Worm (Caenorhabditis elegans): Measurements from ENCODE around the gene D2063.1.
"Not testable (repeated sequence)": the region's sequence is repeated elsewhere in the genome, so short reads cannot be mapped to it uniquely, and the experiment has no call there.

Gene D2063.1

ce11 chrV:4325415-4325814 is 1.5 kb upstream of the D2063.1 start, which contains the start of gene nhr-125:
Gene nhr-125, minus strand, starts transcription at chrV:4325515.
- TF ChIP-seq php-3 (GFP tag; IDR thresholded peaks at IDR 0.05) (no peak), aha-1 (tag) (peak; percentile 62), lin-39 (tag; optimal IDR thresholded peaks at IDR 0.05) (no peak), spr-3 (GFP tag; optimal IDR thresholded peaks at IDR 0.05) (no peak), lin-13 (GFP tag; optimal IDR thresholded peaks at IDR 0.05) (no peak)

ce11 chrV:4330820-4331219 is 3.9 kb downstream of the D2063.1 start:
- TF ChIP-seq tra-1 (GFP tag; IDR thresholded peaks at IDR 0.05): no peak
- no peak for TF ChIP-seq zag-1 (tag; optimal IDR thresholded peaks at IDR 0.05)
- no peak for TF ChIP-seq nhr-48 (tag; optimal IDR thresholded peaks at IDR 0.05)
- TF ChIP-seq Y48G9A.11 (GFP tag; IDR thresholded peaks at IDR 0.05): no peak
- no peak for TF ChIP-seq hlh-11 (tag; optimal IDR thresholded peaks at IDR 0.05)
- TF ChIP-seq vab-7 (GFP tag; IDR thresholded peaks at IDR 0.05): no peak
- TF ChIP-seq ama-1 (optimal IDR thresholded peaks at IDR 0.05): no peak
- TF ChIP-seq aha-1 (tag): no peak
- TF ChIP-seq sdz-12 (GFP tag; optimal IDR thresholded peaks at IDR 0.05): no peak
- no peak for TF ChIP-seq daf-19 (GFP tag; conservative IDR thresholded peaks at IDR 0.05)

DNA sequence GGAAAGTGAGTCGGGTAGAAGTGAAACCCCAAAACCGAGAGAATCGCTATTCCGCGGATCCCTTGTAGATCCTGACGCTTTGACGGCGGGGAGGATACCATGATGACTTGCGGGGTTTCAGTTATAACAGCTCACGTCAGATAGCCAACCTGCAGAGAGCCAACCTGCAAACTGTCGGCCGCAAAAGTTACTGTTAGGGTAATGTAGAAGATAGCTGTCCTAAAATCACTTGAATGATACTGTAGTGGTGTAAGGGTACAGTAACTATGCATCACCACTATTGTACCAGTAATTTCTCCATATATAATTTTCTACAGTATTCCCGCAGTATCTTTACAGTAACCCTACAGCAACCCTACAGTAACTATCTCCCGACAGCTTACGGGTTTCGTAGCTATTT is 5.5 kb downstream of the D2063.1 start, which contains the start of gene oac-12:
TSS of gene oac-12 (minus strand) at position 101 of the 400 bp plus-strand sequence.
- TF ChIP-seq ceh-44 (GFP tag; IDR thresholded peaks at IDR 0.05): no peak
- no peak for TF ChIP-seq zip-2 (tag; optimal IDR thresholded peaks at IDR 0.05)
- TF ChIP-seq set-16 (GFP tag; IDR thresholded peaks at IDR 0.05): no peak
- TF ChIP-seq Y5F2A.4 (GFP tag; optimal IDR thresholded peaks at IDR 0.05): no peak
- no peak for TF ChIP-seq nhr-111 (GFP tag; optimal IDR thresholded peaks at IDR 0.05)
- no peak for TF ChIP-seq D1046.2 (GFP tag; IDR thresholded peaks at IDR 0.05)
- TF ChIP-seq ZK337.2 (GFP tag; IDR thresholded peaks at IDR 0.05): no peak
- no peak for TF ChIP-seq jun-1 (tag; optimal IDR thresholded peaks at IDR 0.05)
- TF ChIP-seq lin-15B (tag; optimal IDR thresholded peaks at IDR 0.05): no peak

DNA sequence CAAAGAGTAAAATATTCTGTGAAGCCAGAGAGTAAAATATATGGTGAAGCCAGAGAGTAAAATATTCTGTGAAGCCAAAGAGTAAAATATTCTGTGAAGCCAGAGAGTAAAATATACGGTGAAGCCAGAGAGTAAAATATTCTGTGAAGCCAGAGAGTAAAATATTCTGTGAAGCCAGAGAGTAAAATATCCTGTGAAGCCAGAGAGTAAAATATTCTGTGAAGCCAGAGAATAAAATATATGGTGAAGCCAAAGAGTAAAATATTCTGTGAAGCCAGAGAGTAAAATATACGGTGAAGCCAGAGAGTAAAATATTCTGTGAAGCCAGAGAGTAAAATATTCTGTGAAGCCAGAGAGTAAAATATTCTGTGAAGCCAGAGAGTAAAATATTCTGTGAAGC is 6.6 kb downstream of the D2063.1 start:
- peak in 1 of 2 experiments; percentile 76; a peak in 1 of 4 replicates for TF ChIP-seq madf-5 (GFP tag; IDR thresholded peaks at IDR 0.05)

DNA sequence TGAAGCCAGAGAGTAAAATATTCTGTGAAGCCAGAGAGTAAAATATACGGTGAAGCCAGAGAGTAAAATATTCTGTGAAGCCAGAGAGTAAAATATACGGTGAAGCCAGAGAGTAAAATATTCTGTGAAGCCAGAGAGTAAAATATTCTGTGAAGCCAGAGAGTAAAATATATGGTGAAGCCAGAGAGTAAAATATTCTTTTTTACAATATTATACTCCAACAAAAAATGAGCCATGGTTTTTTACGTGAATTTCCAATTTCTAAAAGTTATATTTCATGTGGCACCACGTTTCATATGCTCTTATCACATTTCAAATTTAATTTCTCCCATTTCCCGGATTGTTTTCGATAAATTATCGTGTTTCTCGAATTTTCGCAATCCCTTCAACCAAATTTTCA is 9.5 kb downstream of the D2063.1 start, which contains the start of gene irld-1:
TSS of gene irld-1 (plus strand) at position 301 of the 400 bp plus-strand sequence.
- TF ChIP-seq nhr-28, daf-12, zfp-2 (tag; optimal IDR thresholded peaks at IDR 0.05): not testable (repeated sequence)

DNA sequence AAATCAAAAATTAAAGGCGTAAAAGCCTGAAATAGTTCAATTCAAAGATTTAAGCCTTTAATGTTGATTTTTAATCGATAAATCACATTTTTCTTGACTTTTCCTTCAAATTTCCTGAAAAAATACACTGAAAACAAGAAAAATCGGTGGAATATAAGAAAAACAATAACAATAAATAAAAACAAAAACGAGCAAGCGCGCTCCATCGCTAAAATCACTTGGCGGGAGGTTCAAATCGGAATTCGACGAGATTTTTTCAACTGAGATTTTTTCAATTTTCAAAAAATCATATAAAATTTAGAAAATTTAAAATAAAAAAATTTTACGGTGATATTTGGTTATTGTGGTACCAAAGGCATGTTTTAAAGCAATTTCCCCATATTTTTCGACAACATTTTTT is 12.6 kb downstream of the D2063.1 start:
- TF ChIP-seq dpl-1 (GFP tag; optimal IDR thresholded peaks at IDR 0.05) (peak; percentile 50), lin-38 (GFP tag; IDR thresholded peaks at IDR 0.05) (peak; percentile 43), spr-1 (tag; optimal IDR thresholded peaks at IDR 0.05) (no peak), ama-1 (optimal IDR thresholded peaks at IDR 0.05) (no peak), spr-3 (GFP tag; optimal IDR thresholded peaks at IDR 0.05) (no peak)

ce11 chrV:4341208-4341607 is 14.3 kb downstream of the D2063.1 start, which contains the start of gene glrx-3:
Gene glrx-3, minus strand, starts transcription at chrV:4341308.
- TF ChIP-seq arid-1 (GFP tag; conservative IDR thresholded peaks at IDR 0.05): no peak
- no peak for TF ChIP-seq cey-2 (tag; optimal IDR thresholded peaks at IDR 0.05; ENCODE audit: borderline replicate concordance, insufficient read depth)
- TF ChIP-seq lin-38 (GFP tag; IDR thresholded peaks at IDR 0.05): peak; percentile 37; the same call in 1 of the 2 replicates
- TF ChIP-seq sdz-12 (GFP tag; optimal IDR thresholded peaks at IDR 0.05): no peak

Data from whole organism, L4 larva.